Worm (Caenorhabditis elegans) whole organism, L4/young adult: Measurements from ENCODE around the gene try-4.

Source experiments
- W03F9.2 ChIP-seq: fragments of 150-350 bp; optimal IDR thresholded peaks from 2 replicates; lab custom pipeline; 2014; ENCODE audit warnings: missing biosample characterization, missing genetic modification characterization
- dao-5 ChIP-seq: sonication (generic microtip); optimal IDR thresholded peaks from 2 replicates; lab custom pipeline; 2016; ENCODE audit warnings: missing genotype, missing genetic modification characterization, moderate library complexity, missing compliant biosample characterization
- him-1 ChIP-seq: sonication (generic microtip); optimal IDR thresholded peaks from 2 replicates; lab custom pipeline; 2016; ENCODE audit warnings: missing genotype, missing genetic modification reagents, missing genetic modification characterization, missing compliant biosample characterization

DNA sequence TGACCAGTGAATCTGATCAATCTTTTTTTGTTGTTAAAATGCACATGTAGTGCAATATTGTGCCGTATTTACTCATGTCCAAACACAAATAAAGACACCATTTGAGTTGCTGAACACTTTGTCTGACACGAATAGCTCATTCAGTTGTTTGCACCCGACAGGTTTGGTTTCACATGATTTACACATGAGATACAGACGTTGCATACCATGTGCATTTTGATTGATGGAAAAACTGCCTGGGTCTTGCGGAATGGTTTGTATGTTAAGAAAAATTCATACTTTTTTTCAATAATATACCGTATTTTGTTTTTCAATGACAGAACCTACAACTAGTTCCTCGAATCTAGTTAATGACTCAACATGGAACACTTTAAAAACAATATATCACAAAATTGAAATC is 10.2 kb upstream of the try-4 start:
- no peak for TF ChIP-seq dao-5
- no peak for TF ChIP-seq him-1 (tag; lab: Kevin White, UChicago)
- TF ChIP-seq W03F9.2 (tag; lab: Kevin White, UChicago): no peak
